Worm (Caenorhabditis elegans) whole organism, mixed stage, embryonic: ENCODE data around the gene F28C10.3.

Experiments
- M03D4.4 ChIP-seq: sonication (generic microtip); optimal IDR thresholded peaks from 2 replicates; lab custom pipeline; 2017; ENCODE audit warnings: mild to moderate bottlenecking, missing genetic modification characterization, missing compliant biosample characterization
- bed-3 ChIP-seq: fragments of 200-800 bp; sonication (Bioruptor generic); optimal IDR thresholded peaks from 3 replicates; lab custom pipeline; 2018; ENCODE audit warnings: mild to moderate bottlenecking, missing genetic modification characterization, moderate library complexity, missing compliant biosample characterization
- blmp-1 ChIP-seq: fragments of 150-350 bp; optimal IDR thresholded peaks from 2 replicates; lab custom pipeline; 2014; ENCODE audit warnings: missing biosample characterization, missing genetic modification characterization
- ceh-39 ChIP-seq: fragments of 150-350 bp; optimal IDR thresholded peaks from 2 replicates; lab custom pipeline; 2014; ENCODE audit warnings: missing biosample characterization, missing genetic modification characterization
- ceh-43 ChIP-seq: fragments of 200-800 bp; sonication (Bioruptor generic); optimal IDR thresholded peaks from 2 replicates; lab custom pipeline; 2018; ENCODE audit warnings: mild to moderate bottlenecking, missing genetic modification characterization, moderate library complexity, missing compliant biosample characterization
- ceh-83 ChIP-seq: fragments of 200-800 bp; sonication (Bioruptor generic); optimal IDR thresholded peaks from 2 replicates; lab custom pipeline; 2018; ENCODE audit warnings: mild to moderate bottlenecking, missing genetic modification characterization, missing compliant biosample characterization
- ces-1 ChIP-seq: fragments of 150-350 bp; optimal IDR thresholded peaks from 2 replicates; lab custom pipeline; 2014; ENCODE audit warnings: missing biosample characterization, missing genetic modification reagents, missing genetic modification characterization
- cnd-1 ChIP-seq: fragments of 200-800 bp; sonication (Bioruptor generic); optimal IDR thresholded peaks from 2 replicates; lab custom pipeline; 2018; ENCODE audit warnings: mild to moderate bottlenecking, missing genetic modification characterization, missing compliant biosample characterization
- drap-1 ChIP-seq: fragments of 200-800 bp; sonication (Bioruptor generic); optimal IDR thresholded peaks from 3 replicates; lab custom pipeline; 2018; ENCODE audit warnings: mild to moderate bottlenecking, missing genetic modification characterization, missing compliant biosample characterization
- elt-1 ChIP-seq: sonication (generic microtip); optimal IDR thresholded peaks from 2 replicates; lab custom pipeline; 2017; ENCODE audit warnings: missing genetic modification characterization, mild to moderate bottlenecking, missing compliant biosample characterization, antibody characterized with exemption, moderate library complexity, borderline replicate concordance; ENCODE audit not compliant: insufficient read depth
- elt-3 ChIP-seq: fragments of 150-350 bp; optimal IDR thresholded peaks from 2 replicates; lab custom pipeline; 2014; ENCODE audit warnings: missing biosample characterization, missing genetic modification characterization
- flh-1 ChIP-seq: fragments of 200-800 bp; sonication (Bioruptor generic); optimal IDR thresholded peaks from 2 replicates; lab custom pipeline; 2018; ENCODE audit warnings: mild to moderate bottlenecking, missing genetic modification characterization, moderate library complexity, missing compliant biosample characterization
- ham-2 ChIP-seq: fragments of 200-800 bp; sonication (Bioruptor generic); optimal IDR thresholded peaks from 2 replicates; lab custom pipeline; 2018; ENCODE audit warnings: mild to moderate bottlenecking, missing genetic modification characterization, missing compliant biosample characterization
- hlh-1 ChIP-seq: fragments of 150-350 bp; optimal IDR thresholded peaks from 2 replicates; lab custom pipeline; 2014; ENCODE audit warnings: missing biosample characterization, missing genetic modification reagents, missing genetic modification characterization
- lin-13 ChIP-seq: fragments of 150-350 bp; optimal IDR thresholded peaks from 2 replicates; lab custom pipeline; 2014; ENCODE audit warnings: missing biosample characterization, missing genetic modification characterization
- lin-32 ChIP-seq: fragments of 200-800 bp; sonication (Bioruptor generic); optimal IDR thresholded peaks from 2 replicates; lab custom pipeline; 2018; ENCODE audit warnings: mild to moderate bottlenecking, missing genetic modification characterization, missing compliant biosample characterization
- lsy-2 ChIP-seq: fragments of 150-350 bp; optimal IDR thresholded peaks from 2 replicates; lab custom pipeline; 2014; ENCODE audit warnings: missing biosample characterization, missing genetic modification characterization
- mab-5 ChIP-seq: fragments of 150-350 bp; optimal IDR thresholded peaks from 2 replicates; lab custom pipeline; 2014; ENCODE audit warnings: missing biosample characterization, missing genetic modification characterization
- mep-1 ChIP-seq: fragments of 150-350 bp; optimal IDR thresholded peaks from 2 replicates; lab custom pipeline; 2017; ENCODE audit warnings: missing biosample characterization, missing genetic modification reagents, missing genetic modification characterization, inconsistent platforms
- mls-2 ChIP-seq: sonication (generic microtip); optimal IDR thresholded peaks from 2 replicates; lab custom pipeline; 2016; ENCODE audit warnings: mild to moderate bottlenecking, missing genetic modification characterization, moderate library complexity, missing compliant biosample characterization
- nhr-12 ChIP-seq: fragments of 150-350 bp; optimal IDR thresholded peaks from 2 replicates; lab custom pipeline; 2014; ENCODE audit warnings: missing biosample characterization, missing genetic modification characterization
- nhr-2 ChIP-seq: fragments of 150-350 bp; optimal IDR thresholded peaks from 2 replicates; lab custom pipeline; 2014; ENCODE audit warnings: missing biosample characterization, missing genetic modification characterization
- nhr-237 ChIP-seq: fragments of 150-350 bp; optimal IDR thresholded peaks from 2 replicates; lab custom pipeline; 2014; ENCODE audit warnings: missing biosample characterization, missing genetic modification characterization
- nhr-28 ChIP-seq: fragments of 150-350 bp; optimal IDR thresholded peaks from 2 replicates; lab custom pipeline; 2014; ENCODE audit warnings: missing biosample characterization, missing genetic modification characterization
- nhr-76 ChIP-seq: sonication (generic microtip); optimal IDR thresholded peaks from 2 replicates; lab custom pipeline; 2017; ENCODE audit warnings: missing biosample characterization, missing genetic modification characterization
- pha-4 ChIP-seq: fragments of 150-350 bp; optimal IDR thresholded peaks from 2 replicates; lab custom pipeline; 2018; ENCODE audit warnings: missing biosample characterization, missing genetic modification reagents, missing genetic modification characterization
- sem-2 ChIP-seq: fragments of 200-800 bp; sonication (Bioruptor generic); optimal IDR thresholded peaks from 2 replicates; lab custom pipeline; 2018; ENCODE audit warnings: mild to moderate bottlenecking, missing genetic modification characterization, missing compliant biosample characterization
- snpc-4 ChIP-seq: fragments of 150-350 bp; optimal IDR thresholded peaks from 2 replicates; lab custom pipeline; 2014; ENCODE audit warnings: missing biosample characterization, missing genetic modification characterization
- sptf-1 ChIP-seq: sonication (generic microtip); optimal IDR thresholded peaks from 2 replicates; lab custom pipeline; 2017; ENCODE audit warnings: mild to moderate bottlenecking, missing genetic modification characterization, moderate library complexity, missing compliant biosample characterization
- tbx-8 ChIP-seq: fragments of 200-800 bp; sonication (Bioruptor generic); optimal IDR thresholded peaks from 2 replicates; lab custom pipeline; 2018; ENCODE audit warnings: mild to moderate bottlenecking, missing genetic modification characterization, moderate library complexity, missing compliant biosample characterization
- unc-120 ChIP-seq: sonication (generic microtip); optimal IDR thresholded peaks from 2 replicates; lab custom pipeline; 2017; ENCODE audit warnings: missing genetic modification characterization, missing compliant biosample characterization; ENCODE audit not compliant: poor library complexity, severe bottlenecking
- unc-39 ChIP-seq: fragments of 150-350 bp; optimal IDR thresholded peaks from 2 replicates; lab custom pipeline; 2014; ENCODE audit warnings: missing biosample characterization, missing genetic modification characterization
- unc-62 ChIP-seq: fragments of 150-350 bp; optimal IDR thresholded peaks from 2 replicates; lab custom pipeline; 2014; ENCODE audit warnings: missing biosample characterization, missing genetic modification reagents, missing genetic modification characterization
- zip-8 ChIP-seq: fragments of 150-350 bp; optimal IDR thresholded peaks from 2 replicates; lab custom pipeline; 2014; ENCODE audit warnings: missing biosample characterization, missing genetic modification characterization
- ztf-11 ChIP-seq: fragments of 150-350 bp; optimal IDR thresholded peaks from 2 replicates; lab custom pipeline; 2014; ENCODE audit warnings: missing biosample characterization, missing genetic modification characterization

F28C10.3 gene

DNA sequence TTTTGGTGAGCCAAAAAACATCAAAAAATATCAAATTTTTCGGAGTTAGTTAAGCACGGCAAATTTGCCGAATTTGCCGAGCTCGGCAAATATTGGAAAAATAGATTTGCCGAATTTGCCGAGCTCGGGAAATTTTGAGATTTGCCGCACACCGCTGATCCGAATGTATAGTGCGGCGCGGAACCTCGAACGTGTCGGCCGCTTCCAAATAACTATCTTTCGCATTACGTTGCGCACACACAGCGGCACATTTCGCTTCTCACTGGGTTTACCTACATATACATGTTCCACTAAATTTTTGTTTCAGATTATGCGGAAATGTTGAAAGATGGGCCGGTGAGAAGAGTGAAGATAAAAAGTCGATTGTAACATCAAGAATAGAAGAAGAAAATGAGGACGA lies 38.8 kb downstream of the F28C10.3 start:
- TF ChIP-seq drap-1 (GFP tag; lab: Kevin White, UChicago) (no peak), unc-120 (no peak), elt-1 (tag; lab: Kevin White, UChicago) (no peak), blmp-1 (no peak), M03D4.4 (tag; lab: Kevin White, UChicago) (no peak), ham-2 (GFP tag; lab: Kevin White, UChicago) (no peak), mls-2 (tag; lab: Kevin White, UChicago) (no peak), sptf-1 (tag; lab: Kevin White, UChicago) (no peak), bed-3 (GFP tag; lab: Kevin White, UChicago) (no peak)

DNA sequence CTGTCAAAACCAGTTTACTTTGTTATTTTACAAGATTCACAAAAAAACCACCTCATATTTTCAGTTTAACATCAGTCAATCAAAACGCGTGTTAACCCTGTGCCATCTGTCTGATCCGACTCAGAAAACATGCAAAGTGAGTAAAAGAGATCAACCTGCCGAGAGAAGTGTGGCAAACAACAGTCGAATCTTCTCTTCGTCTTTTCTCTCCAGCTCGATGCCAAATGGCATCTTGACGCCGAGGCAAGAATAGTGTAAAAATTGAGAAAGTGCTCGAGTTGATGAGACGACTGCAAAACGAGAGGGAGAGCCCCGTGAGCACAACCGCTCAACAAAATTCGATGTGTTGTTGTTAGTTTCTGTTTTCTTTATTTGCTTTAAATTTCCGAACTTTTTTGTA lies 42.7 kb downstream of the F28C10.3 start, which contains the start of gene B0310.1:
TSS of gene B0310.1 (plus strand) at position 310 of the 400 bp plus-strand sequence.
- TF ChIP-seq ceh-83 (GFP tag; lab: Kevin White, UChicago) (no peak), nhr-76 (tag; lab: Kevin White, UChicago) (no peak), elt-3 (no peak), unc-62 (GFP tag; lab: Kevin White, UChicago) (peak; percentile 68), unc-120 (peak; percentile 66), hlh-1 (peak; percentile 79), lin-13 (tag; lab: Kevin White, UChicago) (no peak), cnd-1 (tag; lab: Kevin White, UChicago) (no peak), nhr-2 (no peak), M03D4.4 (tag; lab: Kevin White, UChicago) (no peak), ceh-39 (tag; lab: Kevin White, UChicago) (no peak), nhr-12 (tag; lab: Kevin White, UChicago) (no peak)

DNA sequence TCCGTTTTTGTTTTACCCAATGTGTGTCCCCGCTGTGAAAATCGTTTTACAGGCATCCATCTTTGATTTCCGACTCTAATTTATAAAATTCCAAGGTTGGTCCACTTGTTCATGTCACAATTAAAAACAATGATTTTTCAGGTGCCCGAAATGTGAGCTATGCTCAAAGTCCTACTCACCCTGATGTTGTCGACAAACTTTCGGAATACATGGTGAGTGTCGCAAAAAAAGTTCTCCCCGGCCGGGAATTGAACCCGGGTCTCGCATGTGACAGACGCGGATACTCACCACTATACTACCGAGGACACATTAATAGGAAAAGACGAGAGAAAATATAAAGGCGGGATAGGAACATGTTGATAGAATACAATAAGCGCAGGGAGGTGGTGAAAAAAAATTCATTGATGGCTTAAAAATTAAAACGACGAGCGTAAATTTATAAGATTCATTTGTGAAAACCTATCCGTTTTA lies 46.0 kb downstream of the F28C10.3 start, which contains the start of gene egl-17:
TSS of gene egl-17 (plus strand) at position 51 of the 471 bp plus-strand sequence.
- no peak for TF ChIP-seq nhr-76 (tag; lab: Kevin White, UChicago)
- peak; percentile 88 for TF ChIP-seq ham-2 (GFP tag; lab: Kevin White, UChicago)
- TF ChIP-seq ces-1 (GFP tag; lab: Kevin White, UChicago) = peak; percentile 61
- peak; percentile 71 for TF ChIP-seq nhr-12 (tag; lab: Kevin White, UChicago)
- peak; percentile 94 for TF ChIP-seq M03D4.4 (tag; lab: Kevin White, UChicago)
- peak; percentile 64 for TF ChIP-seq mep-1 (tag; lab: Kevin White, UChicago)
- TF ChIP-seq ztf-11 (tag; lab: Kevin White, UChicago) = peak; percentile 46
- peak; percentile 97 for TF ChIP-seq mls-2 (tag; lab: Kevin White, UChicago)
- peak; percentile 91 for TF ChIP-seq tbx-8 (GFP tag; lab: Kevin White, UChicago)
- no peak for TF ChIP-seq snpc-4
- peak; percentile 91 for TF ChIP-seq ceh-43 (GFP tag; lab: Kevin White, UChicago)
- peak; percentile 46 for TF ChIP-seq lsy-2
- TF ChIP-seq nhr-237 = peak; percentile 41
- no peak for TF ChIP-seq ceh-39 (tag; lab: Kevin White, UChicago)
- TF ChIP-seq elt-1 (tag; lab: Kevin White, UChicago) = no peak
- peak; percentile 34 for TF ChIP-seq elt-3
- TF ChIP-seq zip-8 (tag; lab: Kevin White, UChicago) = no peak
- TF ChIP-seq nhr-28 = peak; percentile 41
- TF ChIP-seq lin-32 (GFP tag; lab: Kevin White, UChicago) = peak; percentile 91
- peak; percentile 96 for TF ChIP-seq ceh-83 (GFP tag; lab: Kevin White, UChicago)
- TF ChIP-seq drap-1 (GFP tag; lab: Kevin White, UChicago) = peak; percentile 97
- TF ChIP-seq flh-1 = peak; percentile 88
- TF ChIP-seq hlh-1 = peak; percentile 21
- TF ChIP-seq unc-39 = no peak
- no peak for TF ChIP-seq mab-5 (tag; lab: Kevin White, UChicago)
- TF ChIP-seq nhr-2 = no peak
- no peak for TF ChIP-seq blmp-1
- peak; percentile 88 for TF ChIP-seq unc-120
- peak; percentile 97 for TF ChIP-seq sptf-1 (tag; lab: Kevin White, UChicago)
- peak; percentile 89 for TF ChIP-seq bed-3 (GFP tag; lab: Kevin White, UChicago)
- TF ChIP-seq pha-4 (tag; lab: Kevin White, UChicago) = peak; percentile 57
- TF ChIP-seq lin-13 (tag; lab: Kevin White, UChicago) = peak; percentile 20
- peak; percentile 87 for TF ChIP-seq sem-2 (GFP tag; lab: Kevin White, UChicago)
- TF ChIP-seq unc-62 (GFP tag; lab: Kevin White, UChicago) = peak; percentile 74
- peak; percentile 96 for TF ChIP-seq cnd-1 (tag; lab: Kevin White, UChicago)
